Fruit fly (Drosophila melanogaster) whole organism, embryonic: ENCODE data around the gene CG13250.

Experiments
- Awh ChIP-seq: fragments of 200-800 bp; sonication (Bioruptor generic); IDR thresholded peaks from 2 replicates; pipeline ENCODE4, ENCODE4 v1.3.6; 2022; ENCODE audit warnings: missing biosample characterization, missing genetic modification characterization
- Bdp1 ChIP-seq: fragments of 200-800 bp; sonication (Bioruptor generic); optimal IDR thresholded peaks from 3 replicates; lab custom pipeline; 2016; ENCODE audit warnings: missing biosample characterization, missing genetic modification characterization
- Bgb ChIP-seq: fragments of 200-800 bp; sonication (Bioruptor generic); IDR thresholded peaks from 2 replicates; pipeline ENCODE4 v1.3.6; 2022; ENCODE audit warnings: missing biosample characterization, missing genetic modification characterization; ENCODE audit not compliant: partially characterized antibody
- CG13775 ChIP-seq: fragments of 200-800 bp; sonication (Bioruptor generic); optimal IDR thresholded peaks from 3 replicates; lab custom pipeline; 2017; ENCODE audit warnings: missing biosample characterization, mild to moderate bottlenecking, missing genetic modification characterization
- CG1529 ChIP-seq: fragments of 200-800 bp; sonication (Bioruptor generic); optimal IDR thresholded peaks from 3 replicates; lab custom pipeline; 2018; ENCODE audit warnings: missing biosample characterization, missing genetic modification characterization
- CG1603 ChIP-seq: fragments of 200-800 bp; sonication (Bioruptor generic); optimal IDR thresholded peaks from 2 replicates; lab custom pipeline; 2019; ENCODE audit warnings: missing biosample characterization, mild to moderate bottlenecking, missing genetic modification characterization, moderate library complexity
- CG16813 ChIP-seq: fragments of 200-800 bp; sonication (Bioruptor generic); IDR thresholded peaks from 3 replicates; pipeline ENCODE4 v1.3.6; 2022; ENCODE audit warnings: missing biosample characterization, missing genetic modification characterization; ENCODE audit not compliant: partially characterized antibody
- CG2120 ChIP-seq: fragments of 200-800 bp; sonication (Bioruptor generic); optimal IDR thresholded peaks from 3 replicates; lab custom pipeline; 2016; ENCODE audit warnings: missing biosample characterization, missing genetic modification characterization
- CG2875 ChIP-seq: fragments of 200-800 bp; sonication (Bioruptor generic); optimal IDR thresholded peaks from 2 replicates; lab custom pipeline; 2017; ENCODE audit warnings: missing biosample characterization, mild to moderate bottlenecking, missing genetic modification characterization, missing genetic modification reagents
- CG30403 ChIP-seq: fragments of 200-800 bp; sonication (Bioruptor generic); optimal IDR thresholded peaks from 3 replicates; lab custom pipeline; 2016; ENCODE audit warnings: missing biosample characterization, missing genetic modification characterization
- CG3065 ChIP-seq: fragments of 200-800 bp; sonication (Bioruptor generic); optimal IDR thresholded peaks from 2 replicates; lab custom pipeline; 2016; ENCODE audit warnings: missing biosample characterization, missing genetic modification characterization
- CG31388 ChIP-seq: fragments of 200-800 bp; sonication (Bioruptor generic); optimal IDR thresholded peaks from 2 replicates; lab custom pipeline; 2016; ENCODE audit warnings: missing biosample characterization, missing genetic modification characterization
- CG33557 ChIP-seq: fragments of 200-800 bp; sonication (Bioruptor generic); optimal IDR thresholded peaks from 2 replicates; lab custom pipeline; 2019; ENCODE audit warnings: missing biosample characterization, mild to moderate bottlenecking, missing genetic modification characterization, moderate library complexity
- CG3995 ChIP-seq: fragments of 200-800 bp; sonication (Bioruptor generic); optimal IDR thresholded peaks from 3 replicates; lab custom pipeline; 2016; ENCODE audit warnings: missing biosample characterization, missing genetic modification characterization
- CG4730 ChIP-seq: fragments of 200-800 bp; sonication (Bioruptor generic); IDR thresholded peaks from 2 replicates; pipeline ENCODE4 v1.3.6; 2022; ENCODE audit warnings: missing biosample characterization, missing genetic modification characterization
- CG6765 ChIP-seq: fragments of 200-800 bp; sonication (Bioruptor generic); optimal IDR thresholded peaks from 3 replicates; lab custom pipeline; 2017; ENCODE audit warnings: missing biosample characterization, mild to moderate bottlenecking, missing genetic modification characterization
- CG6854 ChIP-seq: fragments of 200-800 bp; sonication (Bioruptor generic); optimal IDR thresholded peaks from 3 replicates; lab custom pipeline; 2017; ENCODE audit warnings: missing biosample characterization, mild to moderate bottlenecking, missing genetic modification characterization
- CG9609 ChIP-seq: fragments of 200-800 bp; sonication (Bioruptor generic); optimal IDR thresholded peaks from 3 replicates; lab custom pipeline; 2016; ENCODE audit warnings: missing biosample characterization, missing genetic modification characterization
- CG9797 ChIP-seq: fragments of 200-800 bp; sonication (Bioruptor generic); optimal IDR thresholded peaks from 3 replicates; lab custom pipeline; 2018; ENCODE audit warnings: missing biosample characterization, mild to moderate bottlenecking, missing genetic modification characterization
- CG9817 ChIP-seq: fragments of 200-800 bp; sonication (Bioruptor generic); optimal IDR thresholded peaks from 2 replicates; lab custom pipeline; 2018; ENCODE audit warnings: missing biosample characterization, mild to moderate bottlenecking, missing genetic modification characterization, moderate library complexity
- Dbx ChIP-seq: fragments of 200-800 bp; sonication (Bioruptor generic); IDR thresholded peaks from 3 replicates; pipeline ENCODE4 v1.3.6; 2022; ENCODE audit warnings: missing biosample characterization, missing genetic modification characterization
- Dref ChIP-seq: fragments of 200-800 bp; sonication (Bioruptor generic); IDR thresholded peaks from 2 replicates; pipeline ENCODE4 v1.3.6; 2022; ENCODE audit warnings: missing biosample characterization, missing genetic modification characterization
- Fer3 ChIP-seq: fragments of 200-800 bp; sonication (Bioruptor generic); optimal IDR thresholded peaks from 2 replicates; lab custom pipeline; 2018; ENCODE audit warnings: missing biosample characterization, mild to moderate bottlenecking, missing genetic modification characterization, moderate library complexity
- Hmx ChIP-seq: fragments of 200-800 bp; sonication (Bioruptor generic); optimal IDR thresholded peaks from 2 replicates; lab custom pipeline; 2016; ENCODE audit warnings: missing biosample characterization, missing genetic modification characterization
- MTF-1 ChIP-seq: fragments of 200-800 bp; sonication (Bioruptor generic); optimal IDR thresholded peaks from 2 replicates; lab custom pipeline; 2018; ENCODE audit warnings: missing biosample characterization, mild to moderate bottlenecking, missing genetic modification characterization, borderline replicate concordance
- Meics ChIP-seq: fragments of 200-800 bp; sonication (Bioruptor generic); optimal IDR thresholded peaks from 2 replicates; lab custom pipeline; 2017; ENCODE audit warnings: missing biosample characterization, mild to moderate bottlenecking, missing genetic modification characterization
- Mrtf ChIP-seq: fragments of 200-800 bp; sonication (Bioruptor generic); IDR thresholded peaks from 3 replicates; pipeline ENCODE4 v1.3.6; 2022; ENCODE audit warnings: missing biosample characterization, missing genetic modification characterization
- NC2α ChIP-seq: fragments of 200-800 bp; sonication (Bioruptor generic); optimal IDR thresholded peaks from 2 replicates; lab custom pipeline; 2016; ENCODE audit warnings: missing biosample characterization, missing genetic modification characterization
- NC2β ChIP-seq: fragments of 200-800 bp; sonication (Bioruptor generic); optimal IDR thresholded peaks from 2 replicates; lab custom pipeline; 2016; ENCODE audit warnings: missing biosample characterization, missing genetic modification characterization
- Tbp ChIP-seq: fragments of >200 bp; optimal IDR thresholded peaks from 2 replicates; lab custom pipeline; 2018; ENCODE audit warnings: missing biosample characterization, missing genetic modification characterization
- YL-1 ChIP-seq: fragments of 200-800 bp; sonication (Bioruptor generic); optimal IDR thresholded peaks from 3 replicates; lab custom pipeline; 2017; ENCODE audit warnings: missing biosample characterization, mild to moderate bottlenecking, missing genetic modification characterization
- ab ChIP-seq: fragments of 200-800 bp; sonication (Bioruptor generic); optimal IDR thresholded peaks from 2 replicates; lab custom pipeline; 2016; ENCODE audit warnings: missing biosample characterization, missing genetic modification characterization
- ase ChIP-seq: fragments of 200-800 bp; sonication (Bioruptor generic); IDR thresholded peaks from 3 replicates; pipeline ENCODE4 v1.3.6; 2022; ENCODE audit warnings: missing biosample characterization, missing genetic modification characterization
- bbx ChIP-seq: fragments of 200-800 bp; sonication (Bioruptor generic); IDR thresholded peaks from 2 replicates; pipeline ENCODE4 v1.3.6; 2022; ENCODE audit warnings: missing biosample characterization, missing genetic modification characterization; ENCODE audit not compliant: partially characterized antibody
- dmrt99B ChIP-seq: fragments of 200-800 bp; sonication (Bioruptor generic); optimal IDR thresholded peaks from 2 replicates; lab custom pipeline; 2018; ENCODE audit warnings: missing biosample characterization, mild to moderate bottlenecking, missing genetic modification characterization, moderate library complexity
- gcm ChIP-seq: fragments of 200-800 bp; sonication (Bioruptor generic); optimal IDR thresholded peaks from 2 replicates; lab custom pipeline; 2019; ENCODE audit warnings: missing biosample characterization, mild to moderate bottlenecking, missing genetic modification characterization, moderate library complexity
- gsb ChIP-seq: fragments of 200-800 bp; sonication (Bioruptor generic); IDR thresholded peaks from 2 replicates; pipeline ENCODE4 v1.3.6; 2022; ENCODE audit warnings: missing biosample characterization, missing genetic modification characterization
- lilli ChIP-seq: fragments of 200-800 bp; sonication (Bioruptor generic); optimal IDR thresholded peaks from 3 replicates; lab custom pipeline; 2016; ENCODE audit warnings: missing biosample characterization, missing genetic modification characterization
- mld ChIP-seq: fragments of 200-800 bp; sonication (Bioruptor generic); IDR thresholded peaks from 3 replicates; pipeline ENCODE4 v1.3.6; 2022; ENCODE audit warnings: missing biosample characterization, missing genetic modification characterization; ENCODE audit not compliant: partially characterized antibody
- nerfin-2 ChIP-seq: fragments of 200-800 bp; sonication (Bioruptor generic); IDR thresholded peaks from 2 replicates; pipeline ENCODE4 v1.3.6; 2022; ENCODE audit warnings: missing biosample characterization, missing genetic modification characterization; ENCODE audit not compliant: partially characterized antibody
- nmo ChIP-seq: fragments of 200-800 bp; sonication (Bioruptor generic); optimal IDR thresholded peaks from 2 replicates; lab custom pipeline; 2018; ENCODE audit warnings: missing biosample characterization, mild to moderate bottlenecking, missing genetic modification characterization, moderate library complexity
- nom ChIP-seq: fragments of 200-800 bp; sonication (Bioruptor generic); optimal IDR thresholded peaks from 2 replicates; lab custom pipeline; 2017; ENCODE audit warnings: missing biosample characterization, missing genetic modification characterization, mild to moderate bottlenecking, moderate library complexity, missing genetic modification reagents
- pzg ChIP-seq: fragments of 200-800 bp; sonication (Bioruptor generic); optimal IDR thresholded peaks from 3 replicates; lab custom pipeline; 2018; ENCODE audit warnings: missing biosample characterization, mild to moderate bottlenecking, missing genetic modification characterization, moderate library complexity
- ranshi ChIP-seq: fragments of 200-800 bp; sonication (Bioruptor generic); IDR thresholded peaks from 2 replicates; pipeline ENCODE4 v1.3.6; 2022; ENCODE audit warnings: missing biosample characterization, missing genetic modification characterization
- row ChIP-seq: fragments of 200-800 bp; sonication (Bioruptor generic); IDR thresholded peaks from 3 replicates; pipeline ENCODE4 v1.3.6; 2022; ENCODE audit warnings: missing biosample characterization, missing genetic modification characterization
- schlank ChIP-seq: fragments of 200-800 bp; sonication (Bioruptor generic); optimal IDR thresholded peaks from 2 replicates; lab custom pipeline; 2018; ENCODE audit warnings: missing biosample characterization, mild to moderate bottlenecking, missing genetic modification characterization
- sd ChIP-seq: fragments of 200-800 bp; sonication (Bioruptor generic); optimal IDR thresholded peaks from 3 replicates; lab custom pipeline; 2018; ENCODE audit warnings: missing biosample characterization, mild to moderate bottlenecking, missing genetic modification characterization, moderate library complexity
- shn ChIP-seq: fragments of 200-800 bp; sonication (Bioruptor generic); optimal IDR thresholded peaks from 3 replicates; lab custom pipeline; 2016; ENCODE audit warnings: missing biosample characterization, missing genetic modification characterization
- trh ChIP-seq: fragments of 200-800 bp; sonication (Bioruptor generic); optimal IDR thresholded peaks from 2 replicates; lab custom pipeline; 2016; ENCODE audit warnings: missing biosample characterization, missing genetic modification characterization
- unc-4 ChIP-seq: fragments of 200-800 bp; sonication (Bioruptor generic); IDR thresholded peaks from 2 replicates; pipeline ENCODE4 v1.3.6; 2022; ENCODE audit warnings: missing biosample characterization, missing genetic modification characterization; ENCODE audit not compliant: partially characterized antibody
- zfh2 ChIP-seq: fragments of 200-800 bp; sonication (Bioruptor generic); optimal IDR thresholded peaks from 2 replicates; lab custom pipeline; 2016; ENCODE audit warnings: missing biosample characterization, missing genetic modification characterization

The CG13250 gene

dm6 chr3L:20520687-20521169 is 12.8 kb upstream of the CG13250 start, which contains the start of the genes mTerf3 and CG5104 (continued):
- TF ChIP-seq nom (GFP tag; lab: Kevin White, UChicago) (no peak), CG13775 (GFP tag; lab: Kevin White, UChicago) (no peak), lilli (GFP tag; lab: Kevin White, UChicago) (peak; percentile 50), NC2β (GFP tag; lab: Kevin White, UChicago) (no peak), unc-4 (no peak), CG1529 (GFP tag; lab: Kevin White, UChicago) (no peak), Meics (GFP tag; lab: Kevin White, UChicago) (no peak), Tbp (GFP tag; lab: Kevin White, UChicago) (no peak), nerfin-2 (GFP tag; lab: Robert Waterston, UW) (no peak), Mrtf (GFP tag; lab: Robert Waterston, UW) (no peak), YL-1 (peak; percentile 57), ab (GFP tag; lab: Kevin White, UChicago) (no peak), CG2120 (GFP tag; lab: Kevin White, UChicago) (peak; percentile 61), CG6854 (GFP tag; lab: Kevin White, UChicago) (no peak), ranshi (GFP tag; lab: Robert Waterston, UW) (no peak), shn (GFP tag; lab: Kevin White, UChicago) (no peak), ase (GFP tag; lab: Robert Waterston, UW) (no peak), zfh2 (GFP tag; lab: Kevin White, UChicago) (no peak), gsb (no peak), Dbx (no peak), CG4730 (no peak), CG31388 (GFP tag; lab: Kevin White, UChicago) (no peak), pzg (peak; percentile 60), mld (no peak), Hmx (GFP tag; lab: Kevin White, UChicago) (no peak), bbx (GFP tag; lab: Robert Waterston, UW) (no peak), nmo (peak; percentile 59), CG16813 (GFP tag; lab: Robert Waterston, UW) (no peak), CG3995 (GFP tag; lab: Kevin White, UChicago) (peak; percentile 30), CG1603 (tag; lab: Kevin White, UChicago) (peak; percentile 29), dmrt99B (tag; lab: Kevin White, UChicago) (no peak), gcm (GFP tag; lab: Kevin White, UChicago) (no peak), MTF-1 (no peak), CG30403 (GFP tag; lab: Kevin White, UChicago) (peak; percentile 49), trh (GFP tag; lab: Kevin White, UChicago) (no peak), CG2875 (GFP tag; lab: Kevin White, UChicago) (no peak), CG33557 (GFP tag; lab: Kevin White, UChicago) (no peak), sd (tag; lab: Kevin White, UChicago) (peak; percentile 86), Awh (GFP tag; lab: Robert Waterston, UW) (no peak), CG6765 (GFP tag; lab: Kevin White, UChicago) (no peak), Bdp1 (GFP tag; lab: Kevin White, UChicago) (no peak), schlank (tag; lab: Kevin White, UChicago) (no peak), CG3065 (no peak), Bgb (GFP tag; lab: Robert Waterston, UW) (no peak), CG9817 (peak; percentile 3), Dref (no peak), CG9609 (GFP tag; lab: Kevin White, UChicago) (no peak), Fer3 (tag; lab: Kevin White, UChicago) (no peak), row (GFP tag; lab: Robert Waterston, UW) (peak; percentile 78), NC2α (GFP tag; lab: Kevin White, UChicago) (no peak), CG9797 (GFP tag; lab: Kevin White, UChicago) (peak; percentile 78)
